Fruit fly (Drosophila melanogaster) whole organism, embryonic: ENCODE results near the gene dock.

Source experiments
- Aef1 ChIP-seq: fragments of 200-800 bp; sonication (Bioruptor generic); IDR thresholded peaks from 3 replicates; pipeline ENCODE4 v1.3.6; 2022; ENCODE audit warnings: missing biosample characterization, missing genetic modification characterization
- CG10267 ChIP-seq: fragments of 200-800 bp; sonication (Bioruptor generic); optimal IDR thresholded peaks from 2 replicates; lab custom pipeline; 2018; ENCODE audit warnings: missing biosample characterization, mild to moderate bottlenecking, missing genetic modification characterization, moderate library complexity
- CG10274 ChIP-seq: fragments of 200-800 bp; sonication (Bioruptor generic); optimal IDR thresholded peaks from 3 replicates; lab custom pipeline; 2017; ENCODE audit warnings: missing biosample characterization, mild to moderate bottlenecking, missing genetic modification characterization
- CG10654 ChIP-seq: fragments of 200-800 bp; sonication (Bioruptor generic); optimal IDR thresholded peaks from 2 replicates; lab custom pipeline; 2016; ENCODE audit warnings: missing biosample characterization, missing genetic modification characterization
- CG12104 ChIP-seq: fragments of 200-800 bp; sonication (Bioruptor generic); optimal IDR thresholded peaks from 3 replicates; lab custom pipeline; 2016; ENCODE audit warnings: missing biosample characterization, missing genetic modification characterization
- CG15514 ChIP-seq: fragments of 200-800 bp; sonication (Bioruptor generic); optimal IDR thresholded peaks from 3 replicates; lab custom pipeline; 2017; ENCODE audit warnings: missing biosample characterization, missing genetic modification characterization, mild to moderate bottlenecking, moderate library complexity, missing genetic modification reagents
- CG17359 ChIP-seq: fragments of 200-800 bp; sonication (Bioruptor generic); optimal IDR thresholded peaks from 3 replicates; lab custom pipeline; 2018; ENCODE audit warnings: missing biosample characterization, mild to moderate bottlenecking, missing genetic modification characterization, moderate library complexity
- CG17829 ChIP-seq: fragments of 200-800 bp; optimal IDR thresholded peaks from 2 replicates; lab custom pipeline; 2019; ENCODE audit warnings: missing biosample characterization, mild to moderate bottlenecking, missing genetic modification characterization, moderate library complexity
- CG2120 ChIP-seq: fragments of 200-800 bp; sonication (Bioruptor generic); optimal IDR thresholded peaks from 3 replicates; lab custom pipeline; 2016; ENCODE audit warnings: missing biosample characterization, missing genetic modification characterization
- CG30403 ChIP-seq: fragments of 200-800 bp; sonication (Bioruptor generic); optimal IDR thresholded peaks from 3 replicates; lab custom pipeline; 2016; ENCODE audit warnings: missing biosample characterization, missing genetic modification characterization
- CG30431 ChIP-seq: fragments of 200-800 bp; sonication (Bioruptor generic); optimal IDR thresholded peaks from 2 replicates; lab custom pipeline; 2017; ENCODE audit warnings: missing biosample characterization, missing genetic modification characterization
- CG34422 ChIP-seq: fragments of 200-800 bp; sonication (Bioruptor generic); IDR thresholded peaks from 3 replicates; pipeline ENCODE4 v1.3.6; 2022; ENCODE audit warnings: missing biosample characterization, missing genetic modification characterization
- CG4617 ChIP-seq: fragments of 200-800 bp; sonication (Bioruptor generic); optimal IDR thresholded peaks from 3 replicates; lab custom pipeline; 2016; ENCODE audit warnings: missing biosample characterization, missing genetic modification characterization, borderline replicate concordance
- CG7928 ChIP-seq: fragments of 200-800 bp; sonication (Bioruptor generic); optimal IDR thresholded peaks from 2 replicates; lab custom pipeline; 2017; ENCODE audit warnings: missing biosample characterization, mild to moderate bottlenecking, missing genetic modification characterization
- CG9876 ChIP-seq: fragments of 200-800 bp; sonication (Bioruptor generic); optimal IDR thresholded peaks from 2 replicates; lab custom pipeline; 2016; ENCODE audit warnings: missing biosample characterization, missing genetic modification characterization
- Dll ChIP-seq: fragments of 200-800 bp; sonication (Bioruptor generic); IDR thresholded peaks from 4 replicates; pipeline ENCODE4 v1.3.6; 2022; ENCODE audit warnings: missing biosample characterization, missing genetic modification characterization; ENCODE audit not compliant: partially characterized antibody
- Dp ChIP-seq: fragments of 200-800 bp; sonication (Bioruptor generic); optimal IDR thresholded peaks from 2 replicates; lab custom pipeline; 2018; ENCODE audit warnings: missing biosample characterization, mild to moderate bottlenecking, missing genetic modification characterization, moderate library complexity
- Dref ChIP-seq: fragments of 200-800 bp; sonication (Bioruptor generic); IDR thresholded peaks from 2 replicates; pipeline ENCODE4 v1.3.6; 2022; ENCODE audit warnings: missing biosample characterization, missing genetic modification characterization
- E2f2 ChIP-seq: fragments of 200-800 bp; sonication (Bioruptor generic); IDR thresholded peaks from 2 replicates; pipeline ENCODE4 v1.3.6; 2022; ENCODE audit warnings: missing biosample characterization, missing genetic modification characterization
- ERR ChIP-seq: fragments of 200-800 bp; sonication (Bioruptor generic); optimal IDR thresholded peaks from 2 replicates; lab custom pipeline; 2016; ENCODE audit warnings: missing biosample characterization, missing genetic modification characterization
- Eip74EF ChIP-seq, 2 experiments: fragments of 200-800 bp in 1 of 2; fragments of >200 bp in 1 of 2; sonication (Bioruptor generic) in 1 of 2; optimal IDR thresholded peaks; 2 replicates each; lab custom pipeline; 2017 to 2019; ENCODE audit warnings: missing biosample characterization in 2 of 2, missing genetic modification characterization in 2 of 2, mild to moderate bottlenecking in 1 of 2, moderate library complexity in 1 of 2
- H15 ChIP-seq: fragments of 200-800 bp; sonication (Bioruptor generic); IDR thresholded peaks from 3 replicates; pipeline ENCODE4 v1.3.6; 2022; ENCODE audit warnings: missing biosample characterization, missing genetic modification characterization
- Hmr ChIP-seq: fragments of 200-800 bp; sonication (Bioruptor generic); optimal IDR thresholded peaks from 3 replicates; lab custom pipeline; 2017; ENCODE audit warnings: mild to moderate bottlenecking, missing biosample characterization, missing genetic modification reagents, missing genetic modification characterization
- Lhr ChIP-seq: fragments of 200-800 bp; sonication (Bioruptor generic); optimal IDR thresholded peaks from 3 replicates; lab custom pipeline; 2017; ENCODE audit warnings: mild to moderate bottlenecking, missing biosample characterization, missing genetic modification reagents, missing genetic modification characterization
- MBD-R2 ChIP-seq: fragments of 200-800 bp; sonication (Bioruptor generic); IDR thresholded peaks from 2 replicates; pipeline ENCODE4 v1.3.6; 2022; ENCODE audit warnings: missing biosample characterization, missing genetic modification characterization
- MESR4 ChIP-seq: fragments of 200-800 bp; sonication (Bioruptor generic); optimal IDR thresholded peaks from 2 replicates; lab custom pipeline; 2018; ENCODE audit warnings: missing biosample characterization, mild to moderate bottlenecking, missing genetic modification characterization, moderate library complexity
- Pdp1 ChIP-seq, 2 experiments: fragments of 200-800 bp; sonication (Bioruptor generic); optimal IDR thresholded peaks; 3 replicates each; lab custom pipeline; 2016; ENCODE audit warnings: missing biosample characterization in 2 of 2, missing genetic modification characterization in 2 of 2, mild to moderate bottlenecking in 1 of 2, moderate library complexity in 1 of 2
- Six4 ChIP-seq: fragments of 200-800 bp; sonication (Bioruptor generic); optimal IDR thresholded peaks from 2 replicates; lab custom pipeline; 2016; ENCODE audit warnings: missing biosample characterization, missing genetic modification characterization
- Spps ChIP-seq: fragments of 200-800 bp; sonication (Bioruptor generic); optimal IDR thresholded peaks from 2 replicates; lab custom pipeline; 2018; ENCODE audit warnings: missing biosample characterization, mild to moderate bottlenecking, missing genetic modification characterization
- bbx ChIP-seq: fragments of 200-800 bp; sonication (Bioruptor generic); IDR thresholded peaks from 2 replicates; pipeline ENCODE4 v1.3.6; 2022; ENCODE audit warnings: missing biosample characterization, missing genetic modification characterization; ENCODE audit not compliant: partially characterized antibody
- chinmo ChIP-seq: fragments of 200-800 bp; sonication (Bioruptor generic); IDR thresholded peaks from 4 replicates; pipeline ENCODE4 v1.3.6; 2022; ENCODE audit warnings: missing biosample characterization, missing genetic modification characterization; ENCODE audit not compliant: partially characterized antibody
- ci ChIP-seq: fragments of 200-800 bp; sonication (Bioruptor generic); IDR thresholded peaks from 3 replicates; pipeline ENCODE4 v1.3.6; 2022; ENCODE audit warnings: missing biosample characterization, missing genetic modification characterization
- crp ChIP-seq, 2 experiments: fragments of 200-800 bp; sonication (Bioruptor generic); optimal IDR thresholded peaks; 2 replicates in 1 of 2; 3 replicates in 1 of 2; lab custom pipeline; 2017; ENCODE audit warnings: missing biosample characterization in 2 of 2, missing genetic modification characterization in 2 of 2, mild to moderate bottlenecking in 1 of 2, moderate library complexity in 1 of 2
- eyg ChIP-seq: fragments of 200-800 bp; sonication (Bioruptor generic); optimal IDR thresholded peaks from 3 replicates; lab custom pipeline; 2016; ENCODE audit warnings: missing biosample characterization, missing genetic modification characterization
- hbn ChIP-seq: fragments of 200-800 bp; sonication (Bioruptor generic); IDR thresholded peaks from 2 replicates; pipeline ENCODE4 v1.3.6; 2022; ENCODE audit warnings: missing biosample characterization, missing genetic modification characterization; ENCODE audit not compliant: partially characterized antibody
- nerfin-2 ChIP-seq: fragments of 200-800 bp; sonication (Bioruptor generic); IDR thresholded peaks from 2 replicates; pipeline ENCODE4 v1.3.6; 2022; ENCODE audit warnings: missing biosample characterization, missing genetic modification characterization; ENCODE audit not compliant: partially characterized antibody
- pho ChIP-seq: fragments of 200-800 bp; sonication (Bioruptor generic); optimal IDR thresholded peaks from 2 replicates; lab custom pipeline; 2016; ENCODE audit warnings: missing biosample characterization, missing genetic modification characterization
- pzg ChIP-seq: fragments of 200-800 bp; sonication (Bioruptor generic); optimal IDR thresholded peaks from 3 replicates; lab custom pipeline; 2018; ENCODE audit warnings: missing biosample characterization, mild to moderate bottlenecking, missing genetic modification characterization, moderate library complexity
- seq ChIP-seq: fragments of 200-800 bp; sonication (Bioruptor generic); IDR thresholded peaks from 2 replicates; pipeline ENCODE4 v1.3.6; 2022; ENCODE audit warnings: missing biosample characterization, missing genetic modification characterization
- slou ChIP-seq: fragments of 200-800 bp; sonication (Bioruptor generic); optimal IDR thresholded peaks from 3 replicates; lab custom pipeline; 2016; ENCODE audit warnings: missing biosample characterization, missing genetic modification characterization
- unc-4 ChIP-seq: fragments of 200-800 bp; sonication (Bioruptor generic); IDR thresholded peaks from 2 replicates; pipeline ENCODE4 v1.3.6; 2022; ENCODE audit warnings: missing biosample characterization, missing genetic modification characterization; ENCODE audit not compliant: partially characterized antibody
- vnd ChIP-seq: fragments of 200-800 bp; sonication (Bioruptor generic); IDR thresholded peaks from 3 replicates; pipeline ENCODE4 v1.3.6; 2022; ENCODE audit warnings: missing biosample characterization, missing genetic modification characterization; ENCODE audit not compliant: partially characterized antibody
- wek ChIP-seq: fragments of 200-800 bp; sonication (Bioruptor generic); optimal IDR thresholded peaks from 3 replicates; lab custom pipeline; 2018; ENCODE audit warnings: missing biosample characterization, mild to moderate bottlenecking, missing genetic modification characterization, moderate library complexity

Gene dock

DNA sequence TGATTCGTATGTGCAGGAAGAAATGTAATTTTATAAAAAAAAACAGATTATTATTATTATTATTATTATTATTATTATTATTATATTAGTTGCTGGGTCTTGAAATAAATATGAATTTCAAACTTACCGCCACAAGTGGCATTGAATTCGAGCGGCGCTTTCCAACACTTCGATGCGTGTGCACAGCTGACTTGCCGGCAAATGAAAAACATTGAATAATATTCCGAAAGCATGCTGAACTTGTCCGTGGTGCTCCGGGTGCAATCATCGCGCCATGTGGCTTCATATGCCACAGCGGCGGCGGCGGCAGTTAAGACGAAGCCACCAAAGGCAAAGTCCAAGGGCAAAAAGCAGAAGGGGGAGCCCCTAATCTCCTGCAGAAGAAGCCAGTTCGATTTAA, 14.4 kb upstream of the dock start, which contains the start of gene Dbp21E2:
Gene Dbp21E2 (plus strand): TSS at position 180 of the 400 bp plus-strand sequence.
- no peak for TF ChIP-seq H15 (GFP tag; lab: Robert Waterston, UW)
- TF ChIP-seq wek (GFP tag; lab: Kevin White, UChicago): no peak
- TF ChIP-seq E2f2: peak; percentile 93
- peak; percentile 13; the same call in 1 of the 3 replicates for TF ChIP-seq ci (GFP tag; lab: Robert Waterston, UW)
- TF ChIP-seq Pdp1 (GFP tag; optimal IDR thresholded peaks at IDR 0.05; lab: Kevin White, UChicago): peak in 1 of 2 experiments; percentile 87
- peak; percentile 24 for TF ChIP-seq pzg (GFP tag; lab: Kevin White, UChicago)
- 0 out of 2 replicates have a peak, but pooled peaks have one; percentile 17 for TF ChIP-seq unc-4 (GFP tag; lab: Robert Waterston, UW)
- TF ChIP-seq CG10654: no peak
- TF ChIP-seq Lhr (GFP tag; lab: Kevin White, UChicago): no peak
- no peak for TF ChIP-seq CG10274 (GFP tag; lab: Kevin White, UChicago)
- TF ChIP-seq CG4617: no peak
- TF ChIP-seq CG10267 (tag; lab: Kevin White, UChicago): peak; percentile 83
- 0 out of 4 replicates have a peak, but pooled peaks have one; percentile 6 for TF ChIP-seq chinmo (GFP tag; lab: Robert Waterston, UW)
- TF ChIP-seq pho (GFP tag; lab: Kevin White, UChicago): no peak
- no peak for TF ChIP-seq Dref (GFP tag; lab: Robert Waterston, UW)
- TF ChIP-seq Dll: peak; percentile 18; the same call in 1 of the 4 replicates
- no peak for TF ChIP-seq hbn (GFP tag; lab: Robert Waterston, UW)
- TF ChIP-seq MESR4 (GFP tag; lab: Kevin White, UChicago): peak; percentile 38
- TF ChIP-seq CG30403 (GFP tag; lab: Kevin White, UChicago): no peak
- TF ChIP-seq Six4 (GFP tag; lab: Kevin White, UChicago): no peak
- TF ChIP-seq CG30431: no peak
- TF ChIP-seq ERR (GFP tag; lab: Kevin White, UChicago): no peak
- TF ChIP-seq seq (GFP tag; lab: Robert Waterston, UW): no peak
- TF ChIP-seq CG12104 (GFP tag; lab: Kevin White, UChicago): no peak
- TF ChIP-seq vnd (GFP tag; lab: Robert Waterston, UW): no peak
- no peak for TF ChIP-seq slou (GFP tag; lab: Kevin White, UChicago)
- no peak for TF ChIP-seq bbx (GFP tag; lab: Robert Waterston, UW)
- no peak for TF ChIP-seq Hmr
- peak; percentile 1 for TF ChIP-seq CG2120 (GFP tag; lab: Kevin White, UChicago)
- peak in 1 of 2 experiments; percentile 84 for TF ChIP-seq crp (GFP tag; optimal IDR thresholded peaks at IDR 0.05; lab: Kevin White, UChicago)
- no peak for TF ChIP-seq CG9876 (GFP tag; lab: Kevin White, UChicago)
- TF ChIP-seq eyg: no peak
- TF ChIP-seq CG17359 (tag; lab: Kevin White, UChicago): no peak
- no peak for TF ChIP-seq Aef1 (GFP tag; lab: Robert Waterston, UW)
- TF ChIP-seq Dp (GFP tag; lab: Kevin White, UChicago): peak; percentile 84
- peak; percentile 11 for TF ChIP-seq CG15514 (GFP tag; lab: Kevin White, UChicago)
- no peak for TF ChIP-seq CG7928
- no peak for TF ChIP-seq Eip74EF (GFP tag; optimal IDR thresholded peaks at IDR 0.05; lab: Kevin White, UChicago)
- peak; percentile 74 for TF ChIP-seq MBD-R2 (GFP tag; lab: Robert Waterston, UW)
- TF ChIP-seq nerfin-2 (GFP tag; lab: Robert Waterston, UW): no peak
- TF ChIP-seq CG34422 (GFP tag; lab: Robert Waterston, UW): peak; percentile 34; the same call in 1 of the 3 replicates
- no peak for TF ChIP-seq CG17829
- TF ChIP-seq Spps: no peak
